Worm (Caenorhabditis elegans) whole organism, late embryonic: ENCODE results near the gene F40F12.3.

Experiments used
- C38D4.7 ChIP-seq: fragments of 200-800 bp; sonication (Bioruptor generic); optimal IDR thresholded peaks from 2 replicates; lab custom pipeline; 2018; ENCODE audit warnings: mild to moderate bottlenecking, missing genetic modification characterization, moderate library complexity, missing compliant biosample characterization
- K02D7.2 ChIP-seq: sonication (generic microtip); optimal IDR thresholded peaks from 2 replicates; lab custom pipeline; 2017; ENCODE audit warnings: mild to moderate bottlenecking, missing genetic modification characterization, missing compliant biosample characterization
- Y22D7AL.16 ChIP-seq: sonication (generic microtip); optimal IDR thresholded peaks from 2 replicates; lab custom pipeline; 2016; ENCODE audit warnings: missing genetic modification characterization, missing compliant biosample characterization
- ahr-1 ChIP-seq: sonication (generic microtip); optimal IDR thresholded peaks from 2 replicates; lab custom pipeline; 2016; ENCODE audit warnings: missing genetic modification characterization, missing compliant biosample characterization
- ceh-18 ChIP-seq: sonication (generic microtip); optimal IDR thresholded peaks from 2 replicates; lab custom pipeline; 2016; ENCODE audit warnings: missing genetic modification characterization, missing compliant biosample characterization
- ceh-19 ChIP-seq: fragments of 200-800 bp; sonication (Bioruptor generic); optimal IDR thresholded peaks from 2 replicates; lab custom pipeline; 2018; ENCODE audit warnings: mild to moderate bottlenecking, missing genetic modification characterization, missing compliant biosample characterization
- ceh-22 ChIP-seq: sonication (generic microtip); optimal IDR thresholded peaks from 2 replicates; lab custom pipeline; 2017; ENCODE audit warnings: missing biosample characterization, missing genetic modification characterization
- ceh-24 ChIP-seq: sonication (generic microtip); optimal IDR thresholded peaks from 2 replicates; lab custom pipeline; 2016; ENCODE audit warnings: mild to moderate bottlenecking, missing genetic modification characterization, missing compliant biosample characterization
- ceh-30 ChIP-seq: fragments of 150-350 bp; optimal IDR thresholded peaks from 2 replicates; lab custom pipeline; 2014; ENCODE audit warnings: missing biosample characterization, missing genetic modification characterization
- ceh-31 ChIP-seq: sonication (generic microtip); optimal IDR thresholded peaks from 2 replicates; lab custom pipeline; 2016; ENCODE audit warnings: missing genetic modification characterization, missing compliant biosample characterization
- ceh-34 ChIP-seq: sonication (generic microtip); optimal IDR thresholded peaks from 2 replicates; lab custom pipeline; 2016; ENCODE audit warnings: mild to moderate bottlenecking, missing genetic modification characterization, missing compliant biosample characterization
- ceh-6 ChIP-seq: fragments of 200-800 bp; sonication (Bioruptor generic); optimal IDR thresholded peaks from 2 replicates; lab custom pipeline; 2018; ENCODE audit warnings: mild to moderate bottlenecking, missing genetic modification characterization, missing compliant biosample characterization
- che-1 ChIP-seq: sonication (generic microtip); optimal IDR thresholded peaks from 2 replicates; lab custom pipeline; 2016; ENCODE audit warnings: mild to moderate bottlenecking, missing genetic modification characterization, missing compliant biosample characterization
- dmd-4 ChIP-seq: sonication (generic microtip); optimal IDR thresholded peaks from 2 replicates; lab custom pipeline; 2016; ENCODE audit warnings: borderline replicate concordance, missing genetic modification characterization, missing compliant biosample characterization
- dve-1 ChIP-seq: sonication (generic microtip); optimal IDR thresholded peaks from 2 replicates; lab custom pipeline; 2017; ENCODE audit warnings: antibody characterized with exemption, mild to moderate bottlenecking, missing genetic modification characterization, missing compliant biosample characterization
- elt-2 ChIP-seq: sonication (generic microtip); optimal IDR thresholded peaks from 2 replicates; lab custom pipeline; 2016; ENCODE audit warnings: missing genetic modification reagents, missing genetic modification characterization, missing compliant biosample characterization
- elt-4 ChIP-seq: sonication (generic microtip); optimal IDR thresholded peaks from 2 replicates; lab custom pipeline; 2016; ENCODE audit warnings: missing genetic modification characterization, missing compliant biosample characterization
- eyg-1 ChIP-seq: sonication (generic microtip); optimal IDR thresholded peaks from 2 replicates; lab custom pipeline; 2016; ENCODE audit warnings: missing genotype, missing genetic modification characterization, missing compliant biosample characterization
- fax-1 ChIP-seq: sonication (generic microtip); optimal IDR thresholded peaks from 2 replicates; lab custom pipeline; 2016; ENCODE audit warnings: missing genotype, missing genetic modification characterization, missing compliant biosample characterization
- fkh-10 ChIP-seq: fragments of 150-350 bp; optimal IDR thresholded peaks from 2 replicates; lab custom pipeline; 2014; ENCODE audit warnings: missing biosample characterization, missing genetic modification reagents, missing genetic modification characterization
- fkh-6 ChIP-seq: sonication (generic microtip); optimal IDR thresholded peaks from 2 replicates; lab custom pipeline; 2016; ENCODE audit warnings: missing genetic modification characterization, missing compliant biosample characterization
- gmeb-2 ChIP-seq: sonication (generic microtip); optimal IDR thresholded peaks from 2 replicates; lab custom pipeline; 2016; ENCODE audit warnings: missing genetic modification characterization, inconsistent platforms, missing compliant biosample characterization
- hlh-30 ChIP-seq: sonication (generic microtip); optimal IDR thresholded peaks from 2 replicates; lab custom pipeline; 2017; ENCODE audit warnings: antibody characterized with exemption, missing genetic modification characterization, missing compliant biosample characterization; ENCODE audit not compliant: insufficient read depth
- hlh-6 ChIP-seq: sonication (generic microtip); optimal IDR thresholded peaks from 2 replicates; lab custom pipeline; 2016; ENCODE audit warnings: missing genotype, missing genetic modification characterization, missing compliant biosample characterization
- odd-2 ChIP-seq: sonication (generic microtip); optimal IDR thresholded peaks from 2 replicates; lab custom pipeline; 2017; ENCODE audit warnings: antibody characterized with exemption, mild to moderate bottlenecking, missing genetic modification characterization, missing compliant biosample characterization
- pag-3 ChIP-seq: sonication (generic microtip); optimal IDR thresholded peaks from 2 replicates; lab custom pipeline; 2016; ENCODE audit warnings: missing compliant biosample characterization, missing genetic modification characterization, borderline replicate concordance
- pha-2 ChIP-seq: sonication (generic microtip); optimal IDR thresholded peaks from 2 replicates; lab custom pipeline; 2017; ENCODE audit warnings: mild to moderate bottlenecking, missing genetic modification characterization, missing compliant biosample characterization
- sox-2 ChIP-seq: fragments of 200-800 bp; sonication (Bioruptor generic); IDR thresholded peaks from 2 replicates; pipeline ENCODE4 v1.3.6; 2022; ENCODE audit warnings: missing genetic modification reagents, missing genetic modification characterization, missing compliant biosample characterization
- syd-9 ChIP-seq: sonication (generic microtip); optimal IDR thresholded peaks from 2 replicates; lab custom pipeline; 2016; ENCODE audit warnings: mild to moderate bottlenecking, missing genetic modification characterization, moderate library complexity, missing compliant biosample characterization
- tbx-2 ChIP-seq: sonication (generic microtip); optimal IDR thresholded peaks from 2 replicates; lab custom pipeline; 2016; ENCODE audit warnings: missing genetic modification characterization, missing compliant biosample characterization
- unc-55 ChIP-seq: sonication (generic microtip); optimal IDR thresholded peaks from 2 replicates; lab custom pipeline; 2017; ENCODE audit warnings: missing biosample characterization, missing genetic modification reagents, missing genetic modification characterization
- ztf-16 ChIP-seq: sonication (generic microtip); optimal IDR thresholded peaks from 2 replicates; lab custom pipeline; 2017; ENCODE audit warnings: missing genetic modification characterization, missing compliant biosample characterization

The F40F12.3 gene

ce11 chrIII:9920764-9921163, at the start of gene F40F12.3:
TSS of gene F40F12.3 (minus strand) at chrIII:9920864.
- no peak for TF ChIP-seq fkh-6
- no peak for TF ChIP-seq fkh-10
- no peak for TF ChIP-seq ceh-34 (tag; lab: Kevin White, UChicago)
- TF ChIP-seq dve-1 (tag; lab: Kevin White, UChicago) = no peak

- TF ChIP-seq eyg-1 (tag; lab: Kevin White, UChicago) (no peak), K02D7.2 (tag; lab: Kevin White, UChicago) (no peak), ceh-19 (GFP tag; lab: Kevin White, UChicago) (no peak), ceh-34 (tag; lab: Kevin White, UChicago) (peak; percentile 40)
Observed at ce11 chrIII:9969371-9969770, 48.7 kb upstream of the F40F12.3 start.

- TF ChIP-seq syd-9 (tag; lab: Kevin White, UChicago) (no peak), ceh-19 (GFP tag; lab: Kevin White, UChicago) (no peak), ceh-30 (tag; lab: Kevin White, UChicago) (no peak), C38D4.7 (GFP tag; lab: Kevin White, UChicago) (no peak), ceh-31 (tag; lab: Kevin White, UChicago) (no peak), unc-55 (GFP tag; lab: Kevin White, UChicago) (peak; percentile 54), hlh-6 (no peak), ceh-18 (tag; lab: Kevin White, UChicago) (no peak)
Observed at ce11 chrIII:9965444-9965843, 44.8 kb upstream of the F40F12.3 start.

ce11 chrIII:9964416-9964815, 43.8 kb upstream of the F40F12.3 start:
- TF ChIP-seq Y22D7AL.16 (no peak), fkh-6 (no peak), dmd-4 (tag; lab: Kevin White, UChicago) (no peak), dve-1 (tag; lab: Kevin White, UChicago) (no peak), odd-2 (tag; lab: Kevin White, UChicago) (no peak), tbx-2 (tag; lab: Kevin White, UChicago) (no peak), sox-2 (no peak)

ce11 chrIII:9963447-9963846, 42.8 kb upstream of the F40F12.3 start:
- TF ChIP-seq ceh-6 (GFP tag; lab: Kevin White, UChicago) (no peak), ztf-16 (tag; lab: Kevin White, UChicago) (no peak), elt-2 (tag; lab: Kevin White, UChicago) (no peak), fkh-6 (no peak), elt-4 (no peak), che-1 (tag; lab: Kevin White, UChicago) (no peak), eyg-1 (tag; lab: Kevin White, UChicago) (no peak)

- TF ChIP-seq gmeb-2 (tag; lab: Kevin White, UChicago) (no peak), fax-1 (tag; lab: Kevin White, UChicago) (no peak), ceh-24 (tag; lab: Kevin White, UChicago) (no peak), pha-2 (tag; lab: Kevin White, UChicago) (no peak), sox-2 (no peak), pag-3 (tag; lab: Kevin White, UChicago) (no peak), ceh-22 (tag; lab: Kevin White, UChicago) (no peak), eyg-1 (tag; lab: Kevin White, UChicago) (no peak), ahr-1 (tag; lab: Kevin White, UChicago) (no peak), hlh-30 (tag; lab: Kevin White, UChicago) (no peak)
Observed at ce11 chrIII:9956665-9957401, 36.2 kb upstream of the F40F12.3 start, which contains the start of gene alx-1. TSS of gene alx-1 (plus strand) at chrIII:9957351.
